Worm (Caenorhabditis elegans) whole organism, L1 larva: ENCODE data around the gene smz-1.

Source experiments
- C04F5.9 ChIP-seq: sonication (generic microtip); optimal IDR thresholded peaks from 2 replicates; lab custom pipeline; 2016; ENCODE audit warnings: missing genetic modification characterization, missing compliant biosample characterization
- C34B4.2 ChIP-seq: sonication (generic microtip); optimal IDR thresholded peaks from 2 replicates; lab custom pipeline; 2017; ENCODE audit warnings: mild to moderate bottlenecking, missing genetic modification characterization, missing compliant biosample characterization
- F16B12.6 ChIP-seq: fragments of 150-350 bp; optimal IDR thresholded peaks from 2 replicates; lab custom pipeline; 2014; ENCODE audit warnings: missing biosample characterization, missing genetic modification characterization
- aha-1 ChIP-seq: fragments of 150-350 bp; optimal IDR thresholded peaks from 2 replicates; lab custom pipeline; 2014; ENCODE audit warnings: missing biosample characterization, missing genetic modification characterization
- aly-2 ChIP-seq: fragments of 150-350 bp; optimal IDR thresholded peaks from 2 replicates; lab custom pipeline; 2014; ENCODE audit warnings: missing biosample characterization, missing genetic modification characterization
- ama-1 ChIP-seq: fragments of 150-350 bp; optimal IDR thresholded peaks from 2 replicates; lab custom pipeline; 2014
- ceh-63 ChIP-seq: fragments of 200-800 bp; sonication (Bioruptor generic); optimal IDR thresholded peaks from 2 replicates; lab custom pipeline; 2018; ENCODE audit warnings: mild to moderate bottlenecking, missing genetic modification characterization, missing compliant biosample characterization
- ceh-90 ChIP-seq: sonication (generic microtip); optimal IDR thresholded peaks from 2 replicates; lab custom pipeline; 2016; ENCODE audit warnings: missing genetic modification characterization, missing compliant biosample characterization
- ces-1 ChIP-seq: fragments of 150-350 bp; optimal IDR thresholded peaks from 2 replicates; lab custom pipeline; 2014; ENCODE audit warnings: missing biosample characterization, missing genetic modification reagents, missing genetic modification characterization
- dpl-1 ChIP-seq, 3 experiments: fragments of 150-350 bp in 2 of 3; sonication (generic microtip) in 1 of 3; optimal IDR thresholded peaks; 2 replicates each; lab custom pipeline; 2014 to 2017; ENCODE audit warnings: missing biosample characterization in 3 of 3, missing genetic modification characterization in 3 of 3, missing genetic modification reagents in 3 of 3
- dsc-1 ChIP-seq: sonication (generic microtip); optimal IDR thresholded peaks from 2 replicates; lab custom pipeline; 2016; ENCODE audit warnings: mild to moderate bottlenecking, missing genetic modification characterization, missing compliant biosample characterization
- efl-1 ChIP-seq, 4 experiments: fragments of 150-350 bp; optimal IDR thresholded peaks in 3 of 4; peaks in 1 of 4; 1 replicate in 1 of 4; 2 replicates in 3 of 4; lab custom pipeline; 2014; ENCODE audit warnings: missing biosample characterization in 2 of 4, missing genetic modification characterization in 2 of 4, missing genetic modification reagents in 2 of 4
- egl-27 ChIP-seq, 2 experiments: fragments of 150-350 bp in 1 of 2; sonication (generic microtip); optimal IDR thresholded peaks; 3 replicates each; lab custom pipeline; 2017 to 2018; ENCODE audit warnings: missing biosample characterization in 2 of 2, missing genetic modification characterization in 2 of 2, missing genetic modification reagents in 2 of 2
- elt-2 ChIP-seq: sonication (generic microtip); optimal IDR thresholded peaks from 2 replicates; lab custom pipeline; 2016; ENCODE audit warnings: missing genetic modification characterization, mild to moderate bottlenecking, inconsistent platforms, missing compliant biosample characterization, missing genetic modification reagents
- elt-3 ChIP-seq, 6 experiments: fragments of 150-350 bp in 1 of 6; sonication (generic microtip); optimal IDR thresholded peaks; 2 replicates each; lab custom pipeline; 2017 to 2018; ENCODE audit warnings: missing biosample characterization in 6 of 6, missing genetic modification characterization in 6 of 6, inconsistent platforms in 1 of 6
- fkh-10 ChIP-seq: sonication (generic microtip); optimal IDR thresholded peaks from 2 replicates; lab custom pipeline; 2017; ENCODE audit warnings: missing biosample characterization, missing genetic modification reagents, missing genetic modification characterization
- grh-1 ChIP-seq: fragments of 200-800 bp; sonication (Bioruptor generic); IDR thresholded peaks from 2 replicates; pipeline ENCODE4 v1.3.6; 2022; ENCODE audit warnings: missing genetic modification reagents, missing genetic modification characterization, missing compliant biosample characterization
- hlh-17 ChIP-seq: fragments of 200-800 bp; sonication (Bioruptor generic); optimal IDR thresholded peaks from 2 replicates; lab custom pipeline; 2018; ENCODE audit warnings: missing genetic modification characterization, mild to moderate bottlenecking, missing compliant biosample characterization, moderate library complexity, borderline replicate concordance
- hlh-4 ChIP-seq: sonication (generic microtip); optimal IDR thresholded peaks from 2 replicates; lab custom pipeline; 2016; ENCODE audit warnings: mild to moderate bottlenecking, missing genetic modification characterization, missing compliant biosample characterization
- lin-14 ChIP-seq: fragments of 200-800 bp; sonication (Bioruptor generic); optimal IDR thresholded peaks from 2 replicates; lab custom pipeline; 2018; ENCODE audit warnings: mild to moderate bottlenecking, missing genetic modification characterization, moderate library complexity, missing compliant biosample characterization
- lin-15B ChIP-seq: fragments of 150-350 bp; sonication (generic microtip); optimal IDR thresholded peaks from 3 replicates; lab custom pipeline; 2014; ENCODE audit warnings: missing biosample characterization, missing genetic modification characterization
- lin-35 ChIP-seq, 2 experiments: fragments of 150-350 bp; optimal IDR thresholded peaks; 2 replicates each; lab custom pipeline; 2014; ENCODE audit warnings: missing biosample characterization in 2 of 2, missing genetic modification characterization in 2 of 2, missing genetic modification reagents in 2 of 2
- lin-39 ChIP-seq: fragments of 150-350 bp; optimal IDR thresholded peaks from 2 replicates; lab custom pipeline; 2014; ENCODE audit warnings: missing biosample characterization, missing genetic modification reagents, missing genetic modification characterization
- lir-3 ChIP-seq: sonication (generic microtip); optimal IDR thresholded peaks from 2 replicates; lab custom pipeline; 2016; ENCODE audit warnings: mild to moderate bottlenecking, missing genetic modification characterization, moderate library complexity, missing compliant biosample characterization; ENCODE audit not compliant: poor library complexity
- mab-9 ChIP-seq: fragments of 200-800 bp; sonication (Bioruptor generic); IDR thresholded peaks from 2 replicates; pipeline ENCODE4 v1.3.6; 2022; ENCODE audit warnings: missing genetic modification reagents, missing genetic modification characterization, missing compliant biosample characterization
- mdl-1 ChIP-seq, 2 experiments: fragments of 150-350 bp; optimal IDR thresholded peaks; 2 replicates each; lab custom pipeline; 2014 to 2017; ENCODE audit warnings: missing biosample characterization in 2 of 2, missing genetic modification characterization in 2 of 2, inconsistent platforms in 1 of 2
- mef-2 ChIP-seq: fragments of 150-350 bp; optimal IDR thresholded peaks from 2 replicates; lab custom pipeline; 2014; ENCODE audit warnings: missing biosample characterization, missing genetic modification characterization
- mep-1 ChIP-seq: fragments of 150-350 bp; optimal IDR thresholded peaks from 2 replicates; lab custom pipeline; 2014; ENCODE audit warnings: missing biosample characterization, missing genetic modification characterization
- nhr-12 ChIP-seq: sonication (generic microtip); optimal IDR thresholded peaks from 2 replicates; lab custom pipeline; 2017; ENCODE audit warnings: missing biosample characterization, missing genetic modification characterization
- nhr-19 ChIP-seq: fragments of 200-800 bp; sonication (Bioruptor generic); conservative IDR thresholded peaks from 2 replicates; pipeline ENCODE4 v1.3.6; 2022; ENCODE audit warnings: missing genetic modification characterization, missing compliant biosample characterization
- nhr-20 ChIP-seq: sonication (generic microtip); optimal IDR thresholded peaks from 2 replicates; lab custom pipeline; 2016; ENCODE audit warnings: mild to moderate bottlenecking, missing genetic modification characterization, missing compliant biosample characterization
- nhr-237 ChIP-seq: fragments of 150-350 bp; optimal IDR thresholded peaks from 2 replicates; lab custom pipeline; 2014; ENCODE audit warnings: missing biosample characterization, missing genetic modification characterization
- nhr-28 ChIP-seq: fragments of 150-350 bp; optimal IDR thresholded peaks from 2 replicates; lab custom pipeline; 2014; ENCODE audit warnings: missing biosample characterization, missing genetic modification characterization
- nhr-47 ChIP-seq: sonication (generic microtip); optimal IDR thresholded peaks from 2 replicates; lab custom pipeline; 2016; ENCODE audit warnings: mild to moderate bottlenecking, missing genetic modification characterization, moderate library complexity, missing compliant biosample characterization
- nhr-71 ChIP-seq: sonication (generic microtip); optimal IDR thresholded peaks from 2 replicates; lab custom pipeline; 2016; ENCODE audit warnings: mild to moderate bottlenecking, missing genetic modification characterization, moderate library complexity, missing compliant biosample characterization
- nhr-76 ChIP-seq: sonication (generic microtip); optimal IDR thresholded peaks from 2 replicates; lab custom pipeline; 2017; ENCODE audit warnings: missing biosample characterization, missing genetic modification characterization
- nhr-77 ChIP-seq: fragments of 150-350 bp; optimal IDR thresholded peaks from 2 replicates; lab custom pipeline; 2014; ENCODE audit warnings: missing biosample characterization, missing genetic modification characterization
- nhr-84 ChIP-seq: sonication (generic microtip); optimal IDR thresholded peaks from 2 replicates; lab custom pipeline; 2017; ENCODE audit warnings: missing biosample characterization, missing genetic modification characterization
- nhr-85 ChIP-seq: sonication (generic microtip); peaks from one replicate; lab custom pipeline; 2016; ENCODE audit warnings: missing genetic modification characterization, inconsistent platforms, missing compliant biosample characterization
- rnt-1 ChIP-seq: sonication (generic microtip); optimal IDR thresholded peaks from 2 replicates; lab custom pipeline; 2016; ENCODE audit warnings: mild to moderate bottlenecking, missing genetic modification characterization, moderate library complexity, missing compliant biosample characterization
- skn-1 ChIP-seq: fragments of 150-350 bp; optimal IDR thresholded peaks from 2 replicates; lab custom pipeline; 2014; ENCODE audit warnings: missing biosample characterization, missing genetic modification characterization
- snpc-4 ChIP-seq: fragments of 150-350 bp; optimal IDR thresholded peaks from 2 replicates; lab custom pipeline; 2014; ENCODE audit warnings: missing biosample characterization, missing genetic modification characterization
- sox-4 ChIP-seq: sonication (generic microtip); optimal IDR thresholded peaks from 2 replicates; lab custom pipeline; 2016; ENCODE audit warnings: missing genetic modification characterization, missing compliant biosample characterization
- sup-37 ChIP-seq: fragments of 200-800 bp; sonication (Bioruptor generic); optimal IDR thresholded peaks from 2 replicates; lab custom pipeline; 2018; ENCODE audit warnings: mild to moderate bottlenecking, missing genetic modification characterization, missing compliant biosample characterization
- swsn-7 ChIP-seq: sonication (generic microtip); optimal IDR thresholded peaks from 2 replicates; lab custom pipeline; 2016; ENCODE audit warnings: missing genetic modification characterization, missing compliant biosample characterization
- unc-130 ChIP-seq: fragments of 150-350 bp; optimal IDR thresholded peaks from 2 replicates; lab custom pipeline; 2017; ENCODE audit warnings: missing biosample characterization, missing genetic modification characterization, inconsistent platforms
- unc-62 ChIP-seq: fragments of 150-350 bp; optimal IDR thresholded peaks from 2 replicates; lab custom pipeline; 2014; ENCODE audit warnings: missing biosample characterization, missing genetic modification reagents, missing genetic modification characterization
- unc-86 ChIP-seq: sonication (generic microtip); optimal IDR thresholded peaks from 2 replicates; lab custom pipeline; 2016; ENCODE audit warnings: missing genetic modification characterization, missing compliant biosample characterization
- unc-98 ChIP-seq: fragments of 200-800 bp; sonication (Bioruptor generic); IDR thresholded peaks from 2 replicates; pipeline ENCODE4 v1.3.6; 2022; ENCODE audit warnings: missing genetic modification characterization, missing compliant biosample characterization
- vab-15 ChIP-seq: sonication (generic microtip); optimal IDR thresholded peaks from 2 replicates; lab custom pipeline; 2017; ENCODE audit warnings: missing genotype, mild to moderate bottlenecking, missing genetic modification characterization, missing compliant biosample characterization
- xbp-1 ChIP-seq: sonication (generic microtip); optimal IDR thresholded peaks from 2 replicates; lab custom pipeline; 2016; ENCODE audit warnings: missing genetic modification characterization, missing compliant biosample characterization
- zag-1 ChIP-seq: fragments of 150-350 bp; optimal IDR thresholded peaks from 2 replicates; lab custom pipeline; 2014; ENCODE audit warnings: missing biosample characterization, missing genetic modification characterization
- zip-4 ChIP-seq: fragments of 200-800 bp; sonication (Bioruptor generic); optimal IDR thresholded peaks from 2 replicates; lab custom pipeline; 2018; ENCODE audit warnings: mild to moderate bottlenecking, missing genetic modification characterization, moderate library complexity, missing compliant biosample characterization

The smz-1 gene

ce11 chrIV:12451225-12451831 lies 3.5 kb upstream of the smz-1 start, which contains the start of gene dpy-26 (continued):
- TF ChIP-seq nhr-28 (tag; lab: Kevin White, UChicago), result no peak
- TF ChIP-seq elt-3 (tag; optimal IDR thresholded peaks at IDR 0.05; lab: Kevin White, UChicago), result peak in 1 of 6 experiments; percentile 17
- no peak for TF ChIP-seq nhr-47 (tag; lab: Kevin White, UChicago)
- TF ChIP-seq rnt-1 (tag; lab: Kevin White, UChicago), result peak; percentile 22
- no peak for TF ChIP-seq lin-14 (GFP tag; lab: Kevin White, UChicago)
- no peak for TF ChIP-seq unc-98 (GFP tag; lab: Robert Waterston, UW)
- no peak for TF ChIP-seq zip-4 (GFP tag; lab: Kevin White, UChicago)
- no peak for TF ChIP-seq egl-27 (tag; optimal IDR thresholded peaks at IDR 0.05; lab: Kevin White, UChicago)
- TF ChIP-seq efl-1 (optimal IDR thresholded peaks at IDR 0.05; lab: Kevin White, UChicago), result peak; percentile 73 to 77
- peak; percentile 58 to 92 for TF ChIP-seq efl-1 (GFP tag; optimal IDR thresholded peaks at IDR 0.05 in 1 of 2; lab: Kevin White, UChicago)
- no peak for TF ChIP-seq snpc-4
- TF ChIP-seq nhr-71, result no peak
- TF ChIP-seq C04F5.9 (tag; lab: Kevin White, UChicago), result no peak
- no peak for TF ChIP-seq sox-4 (tag; lab: Kevin White, UChicago)
- no peak for TF ChIP-seq ces-1 (GFP tag; lab: Kevin White, UChicago)
- peak; percentile 51 to 73 (median 62) for TF ChIP-seq dpl-1 (GFP tag; optimal IDR thresholded peaks at IDR 0.05; lab: Kevin White, UChicago)
- no peak for TF ChIP-seq aha-1 (tag; lab: Kevin White, UChicago)
- TF ChIP-seq nhr-19 (GFP tag; lab: Robert Waterston, UW), result no peak
- TF ChIP-seq lir-3 (tag; lab: Kevin White, UChicago), result no peak
- TF ChIP-seq xbp-1 (tag; lab: Kevin White, UChicago), result peak; percentile 33
- peak; percentile 26 for TF ChIP-seq swsn-7
- TF ChIP-seq sup-37 (GFP tag; lab: Kevin White, UChicago), result no peak
- no peak for TF ChIP-seq mep-1
- TF ChIP-seq hlh-17 (GFP tag; lab: Kevin White, UChicago), result no peak
- no peak for TF ChIP-seq unc-130
- peak; percentile 8 for TF ChIP-seq aly-2 (tag; lab: Kevin White, UChicago)
- no peak for TF ChIP-seq vab-15
- no peak for TF ChIP-seq ama-1 (lab: Kevin White, UChicago)
- TF ChIP-seq mef-2, result no peak
- no peak for TF ChIP-seq elt-2
- TF ChIP-seq nhr-20, result peak; percentile 33
- no peak for TF ChIP-seq unc-86 (tag; lab: Kevin White, UChicago)
- TF ChIP-seq nhr-76 (tag; lab: Kevin White, UChicago), result no peak
- TF ChIP-seq mdl-1 (tag; optimal IDR thresholded peaks at IDR 0.05; lab: Kevin White, UChicago), result no peak
- TF ChIP-seq F16B12.6 (tag; lab: Kevin White, UChicago), result peak; percentile 12
- TF ChIP-seq lin-39 (tag; lab: Kevin White, UChicago), result no peak
- TF ChIP-seq ceh-63, result no peak
- no peak for TF ChIP-seq nhr-77 (tag; lab: Kevin White, UChicago)
- no peak for TF ChIP-seq grh-1 (GFP tag; lab: Robert Waterston, UW)
- TF ChIP-seq fkh-10 (GFP tag; lab: Kevin White, UChicago), result no peak
- no peak for TF ChIP-seq unc-62 (GFP tag; lab: Kevin White, UChicago)
- TF ChIP-seq lin-35 (GFP tag; optimal IDR thresholded peaks at IDR 0.05; lab: Kevin White, UChicago), result peak; percentile 57 to 79
- TF ChIP-seq C34B4.2 (tag; lab: Kevin White, UChicago), result no peak
- no peak for TF ChIP-seq nhr-84 (tag; lab: Kevin White, UChicago)
- TF ChIP-seq nhr-237 (tag; lab: Kevin White, UChicago), result no peak
- no peak for TF ChIP-seq dsc-1 (tag; lab: Kevin White, UChicago)
- TF ChIP-seq nhr-85 (tag; lab: Kevin White, UChicago), result peak; percentile 65
- no peak for TF ChIP-seq mab-9
- TF ChIP-seq ceh-90, result no peak
- TF ChIP-seq lin-15B (tag; lab: Kevin White, UChicago), result no peak
- no peak for TF ChIP-seq hlh-4
- TF ChIP-seq skn-1 (tag; lab: Kevin White, UChicago), result peak; percentile 56
- TF ChIP-seq nhr-12 (tag; lab: Kevin White, UChicago), result no peak
- TF ChIP-seq zag-1, result no peak
